Worm (Caenorhabditis elegans): Measurements from ENCODE around the gene Y37E11B.10.

DNA sequence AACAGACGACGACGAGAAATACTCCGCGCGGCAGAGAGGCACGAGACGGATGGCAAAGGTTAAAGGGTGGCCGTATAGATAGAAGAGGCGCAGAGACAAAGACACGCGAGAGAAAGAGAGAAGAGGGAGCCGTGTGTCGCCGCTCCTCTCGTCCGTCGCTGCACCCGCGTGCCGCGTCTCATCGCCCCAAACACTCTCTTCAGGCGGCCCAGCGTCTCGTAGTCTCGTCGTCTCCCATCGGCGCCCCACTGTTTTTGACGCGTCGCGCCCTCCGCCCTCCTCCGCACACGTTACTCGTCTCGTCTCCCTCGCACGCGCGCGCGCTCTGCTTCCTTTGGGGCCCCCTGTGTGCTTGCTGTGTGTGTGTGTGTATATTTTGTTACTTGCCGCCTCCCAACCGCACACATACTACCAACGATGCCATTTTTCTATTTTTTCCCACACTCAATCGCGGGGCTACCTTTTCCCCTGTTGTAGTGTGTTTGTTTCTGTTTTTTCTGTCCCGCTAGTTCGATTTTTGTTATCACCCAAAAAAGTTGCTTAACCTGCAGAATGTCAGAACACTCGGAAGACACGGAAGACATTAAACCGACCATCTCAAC lies 30.4 kb upstream of the Y37E11B.10 start, which contains the start of gene madf-9:
- TF ChIP-seq ceh-91 (GFP tag; IDR thresholded peaks at IDR 0.05) (no peak), pha-4 (tag; optimal IDR thresholded peaks at IDR 0.05) (no peak), somi-1 (GFP tag; optimal IDR thresholded peaks at IDR 0.05) (no peak), lin-54 (GFP tag; optimal IDR thresholded peaks at IDR 0.05) (peak; percentile 29)

All from whole organism, young adult.